Worm (Caenorhabditis elegans) whole organism, L4 larva: ENCODE data around the gene nhr-104.

ENCODE experiments used
- D1046.2 ChIP-seq: fragments of 200-800 bp; sonication (Bioruptor generic); IDR thresholded peaks from 2 replicates; pipeline ENCODE4 v1.3.6; 2022; ENCODE audit warnings: missing genetic modification characterization, missing compliant biosample characterization
- cey-2 ChIP-seq: sonication (generic microtip); optimal IDR thresholded peaks from 3 replicates; lab custom pipeline; 2017; ENCODE audit warnings: missing genetic modification characterization, mild to moderate bottlenecking, missing compliant biosample characterization, antibody characterized with exemption, borderline replicate concordance; ENCODE audit not compliant: insufficient read depth
- egl-27 ChIP-seq: sonication (generic microtip); optimal IDR thresholded peaks from 3 replicates; lab custom pipeline; 2017; ENCODE audit warnings: missing biosample characterization, missing genetic modification reagents, missing genetic modification characterization

Gene nhr-104

ce11 chrIV:4737258-4737657, 51.2 kb downstream of the nhr-104 start, which contains the start of gene fbxb-78:
Gene fbxb-78 (plus strand): TSS chrIV:4737558.
- TF ChIP-seq D1046.2 (GFP tag; lab: Robert Waterston, UW), result no peak
- TF ChIP-seq cey-2 (tag; lab: Kevin White, UChicago), result no peak
- TF ChIP-seq egl-27 (tag; lab: Kevin White, UChicago), result no peak
- TF ChIP-seq, all 104 proteins: peak for 0
